Fruit fly (Drosophila melanogaster) whole organism, embryonic: ENCODE measurements around the gene CG5910.
A peak's percentile ranks its signal among the peaks of the same experiment; 100 is the strongest.

Experiments
- Adf1 ChIP-seq: fragments of 200-800 bp; sonication (Bioruptor generic); IDR thresholded peaks from 2 replicates; pipeline ENCODE4 v1.3.6; 2022; ENCODE audit warnings: missing biosample characterization, missing genetic modification characterization
- Awh ChIP-seq: fragments of 200-800 bp; sonication (Bioruptor generic); IDR thresholded peaks from 2 replicates; pipeline ENCODE4, ENCODE4 v1.3.6; 2022; ENCODE audit warnings: missing biosample characterization, missing genetic modification characterization
- CG10366 ChIP-seq: fragments of 200-800 bp; sonication (Bioruptor generic); IDR thresholded peaks from 2 replicates; pipeline ENCODE4 v1.3.6; 2022; ENCODE audit warnings: missing biosample characterization, missing genetic modification characterization
- CG10543 ChIP-seq: fragments of 200-800 bp; sonication (Bioruptor generic); optimal IDR thresholded peaks from 3 replicates; lab custom pipeline; 2017; ENCODE audit warnings: missing biosample characterization, mild to moderate bottlenecking, missing genetic modification characterization, moderate library complexity
- CG11695 ChIP-seq: fragments of 200-800 bp; sonication (Bioruptor generic); IDR thresholded peaks from 3 replicates; pipeline ENCODE4 v1.3.6; 2022; ENCODE audit warnings: missing biosample characterization, missing genetic modification characterization
- CG12071 ChIP-seq: fragments of 200-800 bp; sonication (Bioruptor generic); optimal IDR thresholded peaks from 3 replicates; lab custom pipeline; 2018; ENCODE audit warnings: missing biosample characterization, mild to moderate bottlenecking, missing genetic modification characterization
- CG12104 ChIP-seq: fragments of 200-800 bp; sonication (Bioruptor generic); optimal IDR thresholded peaks from 3 replicates; lab custom pipeline; 2016; ENCODE audit warnings: missing biosample characterization, missing genetic modification characterization
- CG1792 ChIP-seq: fragments of 200-800 bp; sonication (Bioruptor generic); optimal IDR thresholded peaks from 2 replicates; lab custom pipeline; 2016; ENCODE audit warnings: missing biosample characterization, missing genetic modification characterization
- CG2120 ChIP-seq: fragments of 200-800 bp; sonication (Bioruptor generic); optimal IDR thresholded peaks from 3 replicates; lab custom pipeline; 2016; ENCODE audit warnings: missing biosample characterization, missing genetic modification characterization
- CG32772 ChIP-seq: fragments of 200-800 bp; sonication (Bioruptor generic); IDR thresholded peaks from 2 replicates; pipeline ENCODE4 v1.3.6; 2022; ENCODE audit warnings: missing biosample characterization, missing genetic modification characterization
- CG3838 ChIP-seq: fragments of 200-800 bp; sonication (Bioruptor generic); optimal IDR thresholded peaks from 3 replicates; lab custom pipeline; 2016; ENCODE audit warnings: missing biosample characterization, missing genetic modification characterization
- CG3847 ChIP-seq: fragments of 200-800 bp; sonication (Bioruptor generic); IDR thresholded peaks from 2 replicates; pipeline ENCODE4 v1.3.6; 2022; ENCODE audit warnings: missing biosample characterization, missing genetic modification characterization
- CG3995 ChIP-seq: fragments of 200-800 bp; sonication (Bioruptor generic); optimal IDR thresholded peaks from 3 replicates; lab custom pipeline; 2016; ENCODE audit warnings: missing biosample characterization, missing genetic modification characterization
- CG7928 ChIP-seq: fragments of 200-800 bp; sonication (Bioruptor generic); optimal IDR thresholded peaks from 2 replicates; lab custom pipeline; 2017; ENCODE audit warnings: missing biosample characterization, mild to moderate bottlenecking, missing genetic modification characterization
- CHES-1-like ChIP-seq: fragments of 200-800 bp; sonication (Bioruptor generic); optimal IDR thresholded peaks from 2 replicates; lab custom pipeline; 2016; ENCODE audit warnings: missing biosample characterization, missing genetic modification characterization
- Deaf1 ChIP-seq: fragments of 200-800 bp; optimal IDR thresholded peaks from 3 replicates; lab custom pipeline; 2019; ENCODE audit warnings: missing biosample characterization, mild to moderate bottlenecking, missing genetic modification characterization, moderate library complexity
- Dek ChIP-seq: fragments of 200-800 bp; sonication (Bioruptor generic); optimal IDR thresholded peaks from 3 replicates; lab custom pipeline; 2019; ENCODE audit warnings: missing biosample characterization, mild to moderate bottlenecking, missing genetic modification characterization, moderate library complexity
- Doc3 ChIP-seq: fragments of 200-800 bp; sonication (Bioruptor generic); IDR thresholded peaks from 3 replicates; pipeline ENCODE4 v1.3.6; 2022; ENCODE audit warnings: missing biosample characterization, missing genetic modification characterization; ENCODE audit not compliant: partially characterized antibody
- Dref ChIP-seq: fragments of 200-800 bp; sonication (Bioruptor generic); IDR thresholded peaks from 2 replicates; pipeline ENCODE4 v1.3.6; 2022; ENCODE audit warnings: missing biosample characterization, missing genetic modification characterization
- Ets65A ChIP-seq: fragments of 200-800 bp; sonication (Bioruptor generic); peaks from one replicate; lab custom pipeline; 2016; ENCODE audit warnings: missing biosample characterization, missing genetic modification characterization
- Gsc ChIP-seq: fragments of 200-800 bp; sonication (Bioruptor generic); IDR thresholded peaks from 2 replicates; pipeline ENCODE4 v1.3.6; 2022; ENCODE audit warnings: missing biosample characterization, missing genetic modification characterization
- HLH54F ChIP-seq: fragments of 200-800 bp; sonication (Bioruptor generic); optimal IDR thresholded peaks from 3 replicates; lab custom pipeline; 2016; ENCODE audit warnings: missing biosample characterization, missing genetic modification characterization
- Hey ChIP-seq: fragments of 200-800 bp; sonication (Bioruptor generic); optimal IDR thresholded peaks from 3 replicates; lab custom pipeline; 2018; ENCODE audit warnings: missing biosample characterization, mild to moderate bottlenecking, missing genetic modification characterization
- Jarid2 ChIP-seq: fragments of 200-800 bp; sonication (Bioruptor generic); optimal IDR thresholded peaks from 3 replicates; lab custom pipeline; 2017; ENCODE audit warnings: mild to moderate bottlenecking, missing biosample characterization, missing genetic modification reagents, missing genetic modification characterization
- Med ChIP-seq: fragments of 200-800 bp; sonication (Bioruptor generic); peaks from one replicate; lab custom pipeline; 2016; ENCODE audit warnings: missing biosample characterization, missing genetic modification characterization, mild to moderate bottlenecking, inconsistent platforms, moderate library complexity
- Stat92E ChIP-seq, 3 experiments: fragments of >200 bp in 2 of 3; fragments of 200-800 bp in 1 of 3; sonication (Bioruptor generic) in 1 of 3; optimal IDR thresholded peaks; 2 replicates each; lab custom pipeline; 2017 to 2019; ENCODE audit warnings: missing biosample characterization in 3 of 3, missing genetic modification characterization in 3 of 3, mild to moderate bottlenecking in 1 of 3, moderate library complexity in 1 of 3
- Usf ChIP-seq: fragments of 200-800 bp; sonication (Bioruptor generic); optimal IDR thresholded peaks from 2 replicates; lab custom pipeline; 2017; ENCODE audit warnings: missing genotype, missing biosample characterization, missing genetic modification characterization
- aop ChIP-seq: fragments of 200-800 bp; sonication (Bioruptor generic); IDR thresholded peaks from 2 replicates; pipeline ENCODE4 v1.3.6; 2022; ENCODE audit warnings: missing biosample characterization, missing genetic modification characterization
- chinmo ChIP-seq: fragments of 200-800 bp; sonication (Bioruptor generic); IDR thresholded peaks from 4 replicates; pipeline ENCODE4 v1.3.6; 2022; ENCODE audit warnings: missing biosample characterization, missing genetic modification characterization; ENCODE audit not compliant: partially characterized antibody
- chm ChIP-seq: fragments of 200-800 bp; sonication (Bioruptor generic); IDR thresholded peaks from 2 replicates; pipeline ENCODE4 v1.3.6; 2022; ENCODE audit warnings: missing biosample characterization, missing genetic modification characterization
- crp ChIP-seq, 2 experiments: fragments of 200-800 bp; sonication (Bioruptor generic); optimal IDR thresholded peaks; 2 replicates in 1 of 2; 3 replicates in 1 of 2; lab custom pipeline; 2017; ENCODE audit warnings: missing biosample characterization in 2 of 2, missing genetic modification characterization in 2 of 2, mild to moderate bottlenecking in 1 of 2, moderate library complexity in 1 of 2
- dm ChIP-seq: fragments of 200-800 bp; sonication (Bioruptor generic); optimal IDR thresholded peaks from 3 replicates; lab custom pipeline; 2016; ENCODE audit warnings: missing biosample characterization, missing genetic modification characterization
- fd64A ChIP-seq: fragments of 200-800 bp; sonication (Bioruptor generic); optimal IDR thresholded peaks from 3 replicates; lab custom pipeline; 2018; ENCODE audit warnings: missing biosample characterization, mild to moderate bottlenecking, missing genetic modification characterization
- gt ChIP-seq: fragments of 200-800 bp; sonication (Bioruptor generic); IDR thresholded peaks from 2 replicates; pipeline ENCODE4 v1.3.6; 2022; ENCODE audit warnings: missing biosample characterization, missing genetic modification characterization
- hth ChIP-seq: fragments of >200 bp; optimal IDR thresholded peaks from 2 replicates; lab custom pipeline; 2017; ENCODE audit warnings: inconsistent platforms
- jing ChIP-seq: fragments of 200-800 bp; sonication (Bioruptor generic); optimal IDR thresholded peaks from 2 replicates; lab custom pipeline; 2018; ENCODE audit warnings: missing biosample characterization, mild to moderate bottlenecking, missing genetic modification characterization
- kah ChIP-seq: fragments of 200-800 bp; sonication (Bioruptor generic); optimal IDR thresholded peaks from 2 replicates; lab custom pipeline; 2018; ENCODE audit warnings: missing biosample characterization, mild to moderate bottlenecking, missing genetic modification characterization
- knrl ChIP-seq: fragments of 200-800 bp; sonication (Bioruptor generic); IDR thresholded peaks from 3 replicates; pipeline ENCODE4 v1.3.6; 2022; ENCODE audit warnings: missing biosample characterization, missing genetic modification characterization; ENCODE audit not compliant: partially characterized antibody
- luna ChIP-seq: fragments of 200-800 bp; sonication (Bioruptor generic); optimal IDR thresholded peaks from 2 replicates; lab custom pipeline; 2016; ENCODE audit warnings: missing biosample characterization, missing genetic modification characterization
- nau ChIP-seq: fragments of 200-800 bp; sonication (Bioruptor generic); optimal IDR thresholded peaks from 3 replicates; lab custom pipeline; 2017; ENCODE audit warnings: missing biosample characterization, mild to moderate bottlenecking, missing genetic modification characterization, missing genetic modification reagents
- ranshi ChIP-seq: fragments of 200-800 bp; sonication (Bioruptor generic); IDR thresholded peaks from 2 replicates; pipeline ENCODE4 v1.3.6; 2022; ENCODE audit warnings: missing biosample characterization, missing genetic modification characterization
- rib ChIP-seq: fragments of 200-800 bp; sonication (Bioruptor generic); IDR thresholded peaks from 2 replicates; pipeline ENCODE4 v1.3.6; 2022; ENCODE audit warnings: missing biosample characterization, missing genetic modification characterization
- ro ChIP-seq: fragments of 200-800 bp; sonication (Bioruptor generic); IDR thresholded peaks from 2 replicates; pipeline ENCODE4 v1.3.6; 2022; ENCODE audit warnings: missing biosample characterization, missing genetic modification characterization
- sens ChIP-seq: fragments of 200-800 bp; sonication (Bioruptor generic); peaks from one replicate; lab custom pipeline; 2016; ENCODE audit warnings: missing biosample characterization, missing genetic modification characterization
- trh ChIP-seq: fragments of 200-800 bp; sonication (Bioruptor generic); optimal IDR thresholded peaks from 2 replicates; lab custom pipeline; 2016; ENCODE audit warnings: missing biosample characterization, missing genetic modification characterization
- unpg ChIP-seq: fragments of 200-800 bp; sonication (Bioruptor generic); optimal IDR thresholded peaks from 3 replicates; lab custom pipeline; 2018; ENCODE audit warnings: missing biosample characterization, mild to moderate bottlenecking, missing genetic modification characterization, moderate library complexity
- vvl ChIP-seq: fragments of 200-800 bp; sonication (Bioruptor generic); IDR thresholded peaks from 2 replicates; pipeline ENCODE4 v1.3.6; 2022; ENCODE audit warnings: missing biosample characterization, missing genetic modification characterization
- wek ChIP-seq: fragments of 200-800 bp; sonication (Bioruptor generic); optimal IDR thresholded peaks from 3 replicates; lab custom pipeline; 2018; ENCODE audit warnings: missing biosample characterization, mild to moderate bottlenecking, missing genetic modification characterization, moderate library complexity
- zf30C ChIP-seq: fragments of 200-800 bp; sonication (Bioruptor generic); optimal IDR thresholded peaks from 3 replicates; lab custom pipeline; 2018; ENCODE audit warnings: missing biosample characterization, mild to moderate bottlenecking, missing genetic modification characterization

The CG5910 gene

dm6 chr3L:20493417-20494261 is 51.4 kb downstream of the CG5910 start (continued):
- TF ChIP-seq CHES-1-like (GFP tag; lab: Kevin White, UChicago) (peak; percentile 40), zf30C (no peak), CG3995 (GFP tag; lab: Kevin White, UChicago) (peak; percentile 38), Jarid2 (peak; percentile 64), CG3847 (GFP tag; lab: Robert Waterston, UW) (peak; percentile 72), CG1792 (peak; percentile 13), Stat92E (GFP tag; optimal IDR thresholded peaks at IDR 0.05; lab: Kevin White, UChicago) (no peak), gt (GFP tag; lab: Robert Waterston, UW) (no peak), CG12071 (GFP tag; lab: Kevin White, UChicago) (no peak), Gsc (GFP tag; lab: Robert Waterston, UW) (no peak), Dek (tag; lab: Kevin White, UChicago) (peak; percentile 78), HLH54F (GFP tag; lab: Kevin White, UChicago) (peak; percentile 38), ranshi (GFP tag; lab: Robert Waterston, UW) (peak; percentile 48; the same call in 1 of the 2 replicates), CG10543 (GFP tag; lab: Kevin White, UChicago) (peak; percentile 15), aop (no peak), luna (GFP tag; lab: Kevin White, UChicago) (peak; percentile 14), knrl (GFP tag; lab: Robert Waterston, UW) (no peak), Ets65A (peak; percentile 90), CG7928 (GFP tag; lab: Kevin White, UChicago) (peak; percentile 13), chinmo (GFP tag; lab: Robert Waterston, UW) (0 out of 4 replicates have a peak, but pooled peaks have one; percentile 30), nau (peak; percentile 53), Hey (tag; lab: Kevin White, UChicago) (no peak), crp (GFP tag; optimal IDR thresholded peaks at IDR 0.05; lab: Kevin White, UChicago) (peak in 1 of 2 experiments; percentile 61), trh (GFP tag; lab: Kevin White, UChicago) (peak; percentile 25), chm (peak; percentile 38; the same call in 1 of the 2 replicates), Med (GFP tag; lab: Kevin White, UChicago) (peak; percentile 86), CG12104 (peak; percentile 60), dm (GFP tag; lab: Kevin White, UChicago) (no peak), Deaf1 (tag; lab: Kevin White, UChicago) (peak; percentile 74), jing (GFP tag; lab: Kevin White, UChicago) (no peak), Adf1 (peak; percentile 45; the same call in 1 of the 2 replicates), vvl (GFP tag; lab: Robert Waterston, UW) (peak; percentile 90), fd64A (GFP tag; lab: Kevin White, UChicago) (peak; percentile 58), CG10366 (GFP tag; lab: Robert Waterston, UW) (peak; percentile 77), CG32772 (GFP tag; lab: Robert Waterston, UW) (peak; percentile 63; the same call in 1 of the 2 replicates), Awh (GFP tag; lab: Robert Waterston, UW) (peak; percentile 56), CG2120 (GFP tag; lab: Kevin White, UChicago) (peak; percentile 86), kah (no peak), sens (GFP tag; lab: Kevin White, UChicago) (peak; percentile 89), hth (lab: Kevin White, UChicago) (no peak), ro (GFP tag; lab: Robert Waterston, UW) (no peak), Dref (no peak), Doc3 (no peak), Usf (peak; percentile 42), wek (GFP tag; lab: Kevin White, UChicago) (peak; percentile 6), CG3838 (peak; percentile 37), rib (peak; percentile 63; the same call in 1 of the 2 replicates), unpg (GFP tag; lab: Kevin White, UChicago) (peak; percentile 83), CG11695 (GFP tag; lab: Robert Waterston, UW) (peak; percentile 89)
